Worm (Caenorhabditis elegans) whole organism, L4/young adult: ENCODE measurements around the gene ZK105.5.

Source experiments
- W03F9.2 ChIP-seq: fragments of 150-350 bp; optimal IDR thresholded peaks from 2 replicates; lab custom pipeline; 2014; ENCODE audit warnings: missing biosample characterization, missing genetic modification characterization
- him-1 ChIP-seq: sonication (generic microtip); optimal IDR thresholded peaks from 2 replicates; lab custom pipeline; 2016; ENCODE audit warnings: missing genotype, missing genetic modification reagents, missing genetic modification characterization, missing compliant biosample characterization

ce11 chrV:7759270-7759669 is 41.7 kb upstream of the ZK105.5 start:
- TF ChIP-seq him-1 (no peak), W03F9.2 (tag; lab: Kevin White, UChicago) (no peak)
